Worm (Caenorhabditis elegans) whole organism, L4/young adult: ENCODE measurements around the gene W09C2.9.

Source experiments
- W03F9.2 ChIP-seq: fragments of 150-350 bp; optimal IDR thresholded peaks from 2 replicates; lab custom pipeline; 2014; ENCODE audit warnings: missing biosample characterization, missing genetic modification characterization
- dao-5 ChIP-seq: sonication (generic microtip); optimal IDR thresholded peaks from 2 replicates; lab custom pipeline; 2016; ENCODE audit warnings: missing genotype, missing genetic modification characterization, moderate library complexity, missing compliant biosample characterization
- him-1 ChIP-seq: sonication (generic microtip); optimal IDR thresholded peaks from 2 replicates; lab custom pipeline; 2016; ENCODE audit warnings: missing genotype, missing genetic modification reagents, missing genetic modification characterization, missing compliant biosample characterization

DNA sequence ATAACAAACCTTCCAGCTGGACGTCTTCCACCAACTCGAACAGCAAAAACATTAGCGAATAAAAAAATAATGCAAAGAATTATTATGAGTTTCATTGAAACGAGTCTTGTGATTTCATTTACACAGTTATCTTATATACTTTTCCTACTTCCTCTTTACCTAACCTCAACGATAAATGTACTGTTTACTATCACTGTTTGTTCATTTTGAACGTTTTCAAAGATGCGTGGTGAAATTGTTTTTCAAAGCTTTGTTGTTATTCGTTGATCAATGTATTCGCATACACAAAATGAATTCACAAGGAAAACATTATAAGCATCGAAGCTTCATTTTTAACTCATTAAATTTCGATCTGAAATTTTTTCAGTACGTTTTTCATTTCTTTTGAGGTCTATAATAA, 897 bp downstream of the W09C2.9 start, which contains the start of gene W09C2.7:
- TF ChIP-seq him-1 (tag; lab: Kevin White, UChicago) = no peak
- no peak for TF ChIP-seq W03F9.2
- TF ChIP-seq dao-5 = no peak
